Worm (Caenorhabditis elegans) whole organism, L1 larva: ENCODE measurements around the gene Y37E11AM.4.

Experiments
- C04F5.9 ChIP-seq: sonication (generic microtip); optimal IDR thresholded peaks from 2 replicates; lab custom pipeline; 2016; ENCODE audit warnings: missing genetic modification characterization, missing compliant biosample characterization
- C16A3.4 ChIP-seq: fragments of 150-350 bp; optimal IDR thresholded peaks from 2 replicates; lab custom pipeline; 2014; ENCODE audit warnings: missing biosample characterization, missing genetic modification characterization
- C34B4.2 ChIP-seq: sonication (generic microtip); optimal IDR thresholded peaks from 2 replicates; lab custom pipeline; 2017; ENCODE audit warnings: mild to moderate bottlenecking, missing genetic modification characterization, missing compliant biosample characterization
- F16B12.6 ChIP-seq: fragments of 150-350 bp; optimal IDR thresholded peaks from 2 replicates; lab custom pipeline; 2014; ENCODE audit warnings: missing biosample characterization, missing genetic modification characterization
- Y116A8C.19 ChIP-seq: sonication (generic microtip); optimal IDR thresholded peaks from 2 replicates; lab custom pipeline; 2016; ENCODE audit warnings: missing compliant biosample characterization, missing genetic modification characterization, borderline replicate concordance
- alr-1 ChIP-seq: fragments of 200-800 bp; sonication (Bioruptor generic); optimal IDR thresholded peaks from 2 replicates; lab custom pipeline; 2018; ENCODE audit warnings: borderline replicate concordance, mild to moderate bottlenecking, missing genetic modification characterization, missing compliant biosample characterization
- ama-1 ChIP-seq: fragments of 150-350 bp; optimal IDR thresholded peaks from 2 replicates; lab custom pipeline; 2014
- blmp-1 ChIP-seq: fragments of 150-350 bp; optimal IDR thresholded peaks from 2 replicates; lab custom pipeline; 2014; ENCODE audit warnings: missing biosample characterization, missing genetic modification characterization
- ceh-8 ChIP-seq: fragments of 200-800 bp; sonication (Bioruptor generic); optimal IDR thresholded peaks from 2 replicates; lab custom pipeline; 2018; ENCODE audit warnings: mild to moderate bottlenecking, missing genetic modification characterization, moderate library complexity, missing compliant biosample characterization
- ceh-82 ChIP-seq, 3 experiments: fragments of 150-350 bp in 1 of 3; sonication (generic microtip) in 2 of 3; optimal IDR thresholded peaks; 2 replicates each; lab custom pipeline; 2014 to 2017; ENCODE audit warnings: missing biosample characterization in 3 of 3, missing genetic modification characterization in 3 of 3
- ces-1 ChIP-seq: fragments of 150-350 bp; optimal IDR thresholded peaks from 2 replicates; lab custom pipeline; 2014; ENCODE audit warnings: missing biosample characterization, missing genetic modification reagents, missing genetic modification characterization
- dpl-1 ChIP-seq, 3 experiments: fragments of 150-350 bp in 2 of 3; sonication (generic microtip) in 1 of 3; optimal IDR thresholded peaks; 2 replicates each; lab custom pipeline; 2014 to 2017; ENCODE audit warnings: missing biosample characterization in 3 of 3, missing genetic modification characterization in 3 of 3, missing genetic modification reagents in 3 of 3
- dsc-1 ChIP-seq: sonication (generic microtip); optimal IDR thresholded peaks from 2 replicates; lab custom pipeline; 2016; ENCODE audit warnings: mild to moderate bottlenecking, missing genetic modification characterization, missing compliant biosample characterization
- efl-1 ChIP-seq, 4 experiments: fragments of 150-350 bp; optimal IDR thresholded peaks in 3 of 4; peaks in 1 of 4; 1 replicate in 1 of 4; 2 replicates in 3 of 4; lab custom pipeline; 2014; ENCODE audit warnings: missing biosample characterization in 2 of 4, missing genetic modification characterization in 2 of 4, missing genetic modification reagents in 2 of 4
- egl-27 ChIP-seq, 2 experiments: fragments of 150-350 bp in 1 of 2; sonication (generic microtip); optimal IDR thresholded peaks; 3 replicates each; lab custom pipeline; 2017 to 2018; ENCODE audit warnings: missing biosample characterization in 2 of 2, missing genetic modification characterization in 2 of 2, missing genetic modification reagents in 2 of 2
- ets-5 ChIP-seq: fragments of 200-800 bp; sonication (Bioruptor generic); IDR thresholded peaks from 2 replicates; pipeline ENCODE4 v1.3.6; 2022; ENCODE audit warnings: missing genetic modification characterization, missing compliant biosample characterization
- fkh-10 ChIP-seq: sonication (generic microtip); optimal IDR thresholded peaks from 2 replicates; lab custom pipeline; 2017; ENCODE audit warnings: missing biosample characterization, missing genetic modification reagents, missing genetic modification characterization
- fkh-8 ChIP-seq: sonication (generic microtip); optimal IDR thresholded peaks from 2 replicates; lab custom pipeline; 2016; ENCODE audit warnings: mild to moderate bottlenecking, missing genetic modification characterization, missing compliant biosample characterization
- hlh-17 ChIP-seq: fragments of 200-800 bp; sonication (Bioruptor generic); optimal IDR thresholded peaks from 2 replicates; lab custom pipeline; 2018; ENCODE audit warnings: missing genetic modification characterization, mild to moderate bottlenecking, missing compliant biosample characterization, moderate library complexity, borderline replicate concordance
- hlh-4 ChIP-seq: sonication (generic microtip); optimal IDR thresholded peaks from 2 replicates; lab custom pipeline; 2016; ENCODE audit warnings: mild to moderate bottlenecking, missing genetic modification characterization, missing compliant biosample characterization
- hpl-2 ChIP-seq: fragments of 150-350 bp; optimal IDR thresholded peaks from 2 replicates; lab custom pipeline; 2014; ENCODE audit warnings: missing biosample characterization, missing genetic modification reagents, missing genetic modification characterization
- isw-1 ChIP-seq: fragments of 200-800 bp; sonication (Bioruptor generic); IDR thresholded peaks from 2 replicates; pipeline ENCODE4 v1.3.6; 2022; ENCODE audit warnings: missing genetic modification characterization, missing compliant biosample characterization
- jun-1 ChIP-seq: fragments of 150-350 bp; optimal IDR thresholded peaks from 2 replicates; lab custom pipeline; 2014; ENCODE audit warnings: missing biosample characterization, missing genetic modification reagents, missing genetic modification characterization
- lin-13 ChIP-seq: fragments of 150-350 bp; optimal IDR thresholded peaks from 2 replicates; lab custom pipeline; 2014; ENCODE audit warnings: missing biosample characterization, missing genetic modification reagents, missing genetic modification characterization
- lin-14 ChIP-seq: fragments of 200-800 bp; sonication (Bioruptor generic); optimal IDR thresholded peaks from 2 replicates; lab custom pipeline; 2018; ENCODE audit warnings: mild to moderate bottlenecking, missing genetic modification characterization, moderate library complexity, missing compliant biosample characterization
- lin-15B ChIP-seq: fragments of 150-350 bp; sonication (generic microtip); optimal IDR thresholded peaks from 3 replicates; lab custom pipeline; 2014; ENCODE audit warnings: missing biosample characterization, missing genetic modification characterization
- lin-35 ChIP-seq, 2 experiments: fragments of 150-350 bp; optimal IDR thresholded peaks; 2 replicates each; lab custom pipeline; 2014; ENCODE audit warnings: missing biosample characterization in 2 of 2, missing genetic modification characterization in 2 of 2, missing genetic modification reagents in 2 of 2
- lir-3 ChIP-seq: sonication (generic microtip); optimal IDR thresholded peaks from 2 replicates; lab custom pipeline; 2016; ENCODE audit warnings: mild to moderate bottlenecking, missing genetic modification characterization, moderate library complexity, missing compliant biosample characterization; ENCODE audit not compliant: poor library complexity
- lsy-2 ChIP-seq, 2 experiments: fragments of 150-350 bp; optimal IDR thresholded peaks; 2 replicates each; lab custom pipeline; 2014; ENCODE audit warnings: missing biosample characterization in 2 of 2, missing genetic modification characterization in 2 of 2
- mab-9 ChIP-seq: fragments of 200-800 bp; sonication (Bioruptor generic); IDR thresholded peaks from 2 replicates; pipeline ENCODE4 v1.3.6; 2022; ENCODE audit warnings: missing genetic modification reagents, missing genetic modification characterization, missing compliant biosample characterization
- mef-2 ChIP-seq: fragments of 150-350 bp; optimal IDR thresholded peaks from 2 replicates; lab custom pipeline; 2014; ENCODE audit warnings: missing biosample characterization, missing genetic modification characterization
- mep-1 ChIP-seq: fragments of 150-350 bp; optimal IDR thresholded peaks from 2 replicates; lab custom pipeline; 2014; ENCODE audit warnings: missing biosample characterization, missing genetic modification characterization
- nhr-11 ChIP-seq: fragments of 150-350 bp; optimal IDR thresholded peaks from 2 replicates; lab custom pipeline; 2014; ENCODE audit warnings: missing biosample characterization, missing genetic modification characterization
- nhr-28 ChIP-seq: fragments of 150-350 bp; optimal IDR thresholded peaks from 2 replicates; lab custom pipeline; 2014; ENCODE audit warnings: missing biosample characterization, missing genetic modification characterization
- nhr-47 ChIP-seq: sonication (generic microtip); optimal IDR thresholded peaks from 2 replicates; lab custom pipeline; 2016; ENCODE audit warnings: mild to moderate bottlenecking, missing genetic modification characterization, moderate library complexity, missing compliant biosample characterization
- nhr-71 ChIP-seq: sonication (generic microtip); optimal IDR thresholded peaks from 2 replicates; lab custom pipeline; 2016; ENCODE audit warnings: mild to moderate bottlenecking, missing genetic modification characterization, moderate library complexity, missing compliant biosample characterization
- nhr-76 ChIP-seq: sonication (generic microtip); optimal IDR thresholded peaks from 2 replicates; lab custom pipeline; 2017; ENCODE audit warnings: missing biosample characterization, missing genetic modification characterization
- pag-3 ChIP-seq: sonication (generic microtip); optimal IDR thresholded peaks from 2 replicates; lab custom pipeline; 2017; ENCODE audit warnings: missing genetic modification characterization, mild to moderate bottlenecking, missing compliant biosample characterization, antibody characterized with exemption, borderline replicate concordance; ENCODE audit not compliant: insufficient read depth
- pax-3 ChIP-seq: fragments of 200-800 bp; sonication (Bioruptor generic); optimal IDR thresholded peaks from 2 replicates; lab custom pipeline; 2018; ENCODE audit warnings: mild to moderate bottlenecking, missing genetic modification characterization, moderate library complexity, missing compliant biosample characterization
- skn-1 ChIP-seq: fragments of 150-350 bp; optimal IDR thresholded peaks from 2 replicates; lab custom pipeline; 2014; ENCODE audit warnings: missing biosample characterization, missing genetic modification characterization
- snu-23 ChIP-seq: sonication (generic microtip); optimal IDR thresholded peaks from 2 replicates; lab custom pipeline; 2016; ENCODE audit warnings: missing genetic modification characterization, missing compliant biosample characterization
- sox-4 ChIP-seq: sonication (generic microtip); optimal IDR thresholded peaks from 2 replicates; lab custom pipeline; 2016; ENCODE audit warnings: missing genetic modification characterization, missing compliant biosample characterization
- sptf-1 ChIP-seq: fragments of 150-350 bp; optimal IDR thresholded peaks from 2 replicates; lab custom pipeline; 2014; ENCODE audit warnings: missing biosample characterization, missing genetic modification characterization
- sup-37 ChIP-seq: fragments of 200-800 bp; sonication (Bioruptor generic); optimal IDR thresholded peaks from 2 replicates; lab custom pipeline; 2018; ENCODE audit warnings: mild to moderate bottlenecking, missing genetic modification characterization, missing compliant biosample characterization
- tbx-2 ChIP-seq: sonication (generic microtip); optimal IDR thresholded peaks from 2 replicates; lab custom pipeline; 2016; ENCODE audit warnings: missing genetic modification characterization, missing compliant biosample characterization
- tlp-1 ChIP-seq: fragments of 150-350 bp; optimal IDR thresholded peaks from 2 replicates; lab custom pipeline; 2014; ENCODE audit warnings: missing biosample characterization, missing genetic modification characterization
- unc-130 ChIP-seq: fragments of 150-350 bp; optimal IDR thresholded peaks from 2 replicates; lab custom pipeline; 2017; ENCODE audit warnings: missing biosample characterization, missing genetic modification characterization, inconsistent platforms
- unc-30 ChIP-seq: sonication (generic microtip); optimal IDR thresholded peaks from 2 replicates; lab custom pipeline; 2017; ENCODE audit warnings: missing biosample characterization, missing genetic modification characterization
- unc-86 ChIP-seq: sonication (generic microtip); optimal IDR thresholded peaks from 2 replicates; lab custom pipeline; 2016; ENCODE audit warnings: missing genetic modification characterization, missing compliant biosample characterization
- unc-98 ChIP-seq: fragments of 200-800 bp; sonication (Bioruptor generic); IDR thresholded peaks from 2 replicates; pipeline ENCODE4 v1.3.6; 2022; ENCODE audit warnings: missing genetic modification characterization, missing compliant biosample characterization
- zag-1 ChIP-seq: fragments of 150-350 bp; optimal IDR thresholded peaks from 2 replicates; lab custom pipeline; 2014; ENCODE audit warnings: missing biosample characterization, missing genetic modification characterization
- ztf-11 ChIP-seq, 2 experiments: sonication (generic microtip); optimal IDR thresholded peaks; 2 replicates each; lab custom pipeline; 2016 to 2017; ENCODE audit warnings: missing genetic modification characterization in 2 of 2, missing biosample characterization in 1 of 2, missing compliant biosample characterization in 1 of 2

Y37E11AM.4 gene

ce11 chrIV:3742426-3742839 is 19.8 kb upstream of the Y37E11AM.4 start:
- TF ChIP-seq lsy-2 (tag; optimal IDR thresholded peaks at IDR 0.05; lab: Kevin White, UChicago) (peak; percentile 80 to 91), hlh-4 (tag; lab: Kevin White, UChicago) (no peak), nhr-11 (peak; percentile 72), tbx-2 (tag; lab: Kevin White, UChicago) (peak; percentile 83), sox-4 (tag; lab: Kevin White, UChicago) (peak; percentile 47), isw-1 (GFP tag; lab: Robert Waterston, UW) (peak; percentile 71), lin-14 (GFP tag; lab: Kevin White, UChicago) (peak; percentile 98), C04F5.9 (tag; lab: Kevin White, UChicago) (no peak), nhr-76 (no peak), unc-86 (tag; lab: Kevin White, UChicago) (peak; percentile 74), fkh-10 (GFP tag; lab: Kevin White, UChicago) (peak; percentile 7), zag-1 (tag; lab: Kevin White, UChicago) (no peak), efl-1 (optimal IDR thresholded peaks at IDR 0.05; lab: Kevin White, UChicago) (peak; percentile 83 to 93), efl-1 (GFP tag; optimal IDR thresholded peaks at IDR 0.05 in 1 of 2; lab: Kevin White, UChicago) (peak; percentile 57 to 95), unc-30 (tag; lab: Kevin White, UChicago) (no peak), egl-27 (tag; optimal IDR thresholded peaks at IDR 0.05; lab: Kevin White, UChicago) (peak in 1 of 2 experiments; percentile 70), C16A3.4 (tag; lab: Kevin White, UChicago) (peak; percentile 79), mef-2 (tag; lab: Kevin White, UChicago) (peak; percentile 53), Y116A8C.19 (no peak), hpl-2 (GFP tag; lab: Kevin White, UChicago) (peak; percentile 67), lin-13 (GFP tag; lab: Kevin White, UChicago) (peak; percentile 76), dpl-1 (GFP tag; optimal IDR thresholded peaks at IDR 0.05; lab: Kevin White, UChicago) (peak; percentile 52 to 65 (median 61)), alr-1 (tag; lab: Kevin White, UChicago) (no peak), lin-35 (GFP tag; optimal IDR thresholded peaks at IDR 0.05; lab: Kevin White, UChicago) (peak; percentile 75 to 81), pag-3 (tag; lab: Kevin White, UChicago) (no peak), jun-1 (tag; lab: Kevin White, UChicago) (peak; percentile 83), dsc-1 (tag; lab: Kevin White, UChicago) (peak; percentile 68), sup-37 (GFP tag; lab: Kevin White, UChicago) (no peak), ztf-11 (tag; optimal IDR thresholded peaks at IDR 0.05; lab: Kevin White, UChicago) (peak in 1 of 2 experiments; percentile 27), lir-3 (tag; lab: Kevin White, UChicago) (peak; percentile 57), pax-3 (tag; lab: Kevin White, UChicago) (peak; percentile 24), unc-130 (tag; lab: Kevin White, UChicago) (no peak), ets-5 (GFP tag; lab: Robert Waterston, UW) (no peak), nhr-47 (tag; lab: Kevin White, UChicago) (peak; percentile 86), unc-98 (GFP tag; lab: Robert Waterston, UW) (no peak), ces-1 (GFP tag; lab: Kevin White, UChicago) (no peak), ama-1 (lab: Kevin White, UChicago) (peak; percentile 19), snu-23 (peak; percentile 94), mep-1 (tag; lab: Kevin White, UChicago) (peak; percentile 82), lin-15B (tag; lab: Kevin White, UChicago) (no peak), F16B12.6 (tag; lab: Kevin White, UChicago) (peak; percentile 46), blmp-1 (peak; percentile 88), tlp-1 (tag; lab: Kevin White, UChicago) (no peak), nhr-28 (tag; lab: Kevin White, UChicago) (no peak), nhr-71 (peak; percentile 94), ceh-82 (tag; optimal IDR thresholded peaks at IDR 0.05; lab: Kevin White, UChicago) (peak; percentile 59 to 70 (median 60)), hlh-17 (no peak), mab-9 (GFP tag; lab: Robert Waterston, UW) (no peak), fkh-8 (tag; lab: Kevin White, UChicago) (peak; percentile 79), ceh-8 (GFP tag; lab: Kevin White, UChicago) (peak; percentile 58), C34B4.2 (tag; lab: Kevin White, UChicago) (no peak), skn-1 (tag; lab: Kevin White, UChicago) (peak; percentile 77), sptf-1 (tag; lab: Kevin White, UChicago) (no peak)
